Fruit fly (Drosophila melanogaster) whole organism, embryonic: ENCODE results near the gene Usp1.

Source experiments
- CG10267 ChIP-seq: fragments of 200-800 bp; sonication (Bioruptor generic); optimal IDR thresholded peaks from 2 replicates; lab custom pipeline; 2018; ENCODE audit warnings: missing biosample characterization, mild to moderate bottlenecking, missing genetic modification characterization, moderate library complexity
- CG10543 ChIP-seq: fragments of 200-800 bp; sonication (Bioruptor generic); optimal IDR thresholded peaks from 3 replicates; lab custom pipeline; 2017; ENCODE audit warnings: missing biosample characterization, mild to moderate bottlenecking, missing genetic modification characterization, moderate library complexity
- CG10979 ChIP-seq: fragments of 200-800 bp; sonication (Bioruptor generic); optimal IDR thresholded peaks from 2 replicates; lab custom pipeline; 2018; ENCODE audit warnings: missing biosample characterization, mild to moderate bottlenecking, missing genetic modification characterization, moderate library complexity
- CG12236 ChIP-seq: fragments of 200-800 bp; sonication (Bioruptor generic); optimal IDR thresholded peaks from 2 replicates; lab custom pipeline; 2016; ENCODE audit warnings: missing biosample characterization, missing genetic modification characterization
- CG12769 ChIP-seq: fragments of 200-800 bp; sonication (Bioruptor generic); optimal IDR thresholded peaks from 2 replicates; lab custom pipeline; 2019; ENCODE audit warnings: missing biosample characterization, mild to moderate bottlenecking, missing genetic modification characterization, moderate library complexity
- CG13775 ChIP-seq: fragments of 200-800 bp; sonication (Bioruptor generic); optimal IDR thresholded peaks from 3 replicates; lab custom pipeline; 2017; ENCODE audit warnings: missing biosample characterization, mild to moderate bottlenecking, missing genetic modification characterization
- CG14710 ChIP-seq: fragments of 200-800 bp; sonication (Bioruptor generic); optimal IDR thresholded peaks from 3 replicates; lab custom pipeline; 2019; ENCODE audit warnings: missing biosample characterization, mild to moderate bottlenecking, missing genetic modification characterization, moderate library complexity
- CG15601 ChIP-seq: fragments of 200-800 bp; sonication (Bioruptor generic); optimal IDR thresholded peaks from 3 replicates; lab custom pipeline; 2019; ENCODE audit warnings: missing biosample characterization, mild to moderate bottlenecking, missing genetic modification characterization, moderate library complexity
- CG1603 ChIP-seq: fragments of 200-800 bp; sonication (Bioruptor generic); optimal IDR thresholded peaks from 2 replicates; lab custom pipeline; 2019; ENCODE audit warnings: missing biosample characterization, mild to moderate bottlenecking, missing genetic modification characterization, moderate library complexity
- CG17328 ChIP-seq: fragments of 200-800 bp; sonication (Bioruptor generic); IDR thresholded peaks from 2 replicates; pipeline ENCODE4 v1.3.6; 2022; ENCODE audit warnings: missing biosample characterization, missing genetic modification characterization
- CG17359 ChIP-seq: fragments of 200-800 bp; sonication (Bioruptor generic); optimal IDR thresholded peaks from 3 replicates; lab custom pipeline; 2018; ENCODE audit warnings: missing biosample characterization, mild to moderate bottlenecking, missing genetic modification characterization, moderate library complexity
- CG17361 ChIP-seq: fragments of 200-800 bp; sonication (Bioruptor generic); IDR thresholded peaks from 3 replicates; pipeline ENCODE4 v1.3.6; 2022; ENCODE audit warnings: missing biosample characterization, missing genetic modification characterization
- CG30431 ChIP-seq: fragments of 200-800 bp; sonication (Bioruptor generic); optimal IDR thresholded peaks from 2 replicates; lab custom pipeline; 2017; ENCODE audit warnings: missing biosample characterization, missing genetic modification characterization
- CG31441 ChIP-seq: fragments of 200-800 bp; sonication (Bioruptor generic); IDR thresholded peaks from 2 replicates; pipeline ENCODE4 v1.3.6; 2022; ENCODE audit warnings: missing biosample characterization, missing genetic modification characterization
- CG43689 ChIP-seq: fragments of 200-800 bp; sonication (Bioruptor generic); IDR thresholded peaks from 2 replicates; pipeline ENCODE4 v1.3.6; 2022; ENCODE audit warnings: missing biosample characterization, missing genetic modification characterization
- CG6689 ChIP-seq: fragments of 200-800 bp; sonication (Bioruptor generic); IDR thresholded peaks from 2 replicates; pipeline ENCODE4 v1.3.6; 2022; ENCODE audit warnings: missing biosample characterization, missing genetic modification characterization
- CG7556 ChIP-seq: fragments of 200-800 bp; sonication (Bioruptor generic); optimal IDR thresholded peaks from 2 replicates; lab custom pipeline; 2017; ENCODE audit warnings: missing biosample characterization, mild to moderate bottlenecking, missing genetic modification characterization
- CG7987 ChIP-seq: fragments of 200-800 bp; sonication (Bioruptor generic); optimal IDR thresholded peaks from 2 replicates; lab custom pipeline; 2018; ENCODE audit warnings: missing biosample characterization, mild to moderate bottlenecking, missing genetic modification characterization, moderate library complexity
- CG8924 ChIP-seq: fragments of 200-800 bp; optimal IDR thresholded peaks from 3 replicates; lab custom pipeline; 2019; ENCODE audit warnings: missing biosample characterization, mild to moderate bottlenecking, missing genetic modification characterization, moderate library complexity
- CG9437 ChIP-seq: fragments of 200-800 bp; sonication (Bioruptor generic); optimal IDR thresholded peaks from 2 replicates; lab custom pipeline; 2018; ENCODE audit warnings: missing biosample characterization, mild to moderate bottlenecking, missing genetic modification characterization
- CG9932 ChIP-seq: fragments of 200-800 bp; sonication (Bioruptor generic); IDR thresholded peaks from 2 replicates; pipeline ENCODE4 v1.3.6; 2022; ENCODE audit warnings: missing biosample characterization, missing genetic modification characterization
- Camta ChIP-seq: fragments of 200-800 bp; sonication (Bioruptor generic); optimal IDR thresholded peaks from 2 replicates; lab custom pipeline; 2016; ENCODE audit warnings: missing biosample characterization, missing genetic modification characterization
- Chrac-16 ChIP-seq: fragments of 200-800 bp; sonication (Bioruptor generic); optimal IDR thresholded peaks from 3 replicates; lab custom pipeline; 2016; ENCODE audit warnings: missing biosample characterization, missing genetic modification characterization
- CoRest ChIP-seq: fragments of 200-800 bp; sonication (Bioruptor generic); optimal IDR thresholded peaks from 3 replicates; lab custom pipeline; 2018; ENCODE audit warnings: missing biosample characterization, mild to moderate bottlenecking, missing genetic modification characterization, moderate library complexity
- D19A ChIP-seq: fragments of 200-800 bp; optimal IDR thresholded peaks from 3 replicates; lab custom pipeline; 2019; ENCODE audit warnings: missing biosample characterization, mild to moderate bottlenecking, missing genetic modification characterization, moderate library complexity
- Drgx ChIP-seq: fragments of 200-800 bp; sonication (Bioruptor generic); IDR thresholded peaks from 2 replicates; pipeline ENCODE4 v1.3.6; 2022; ENCODE audit warnings: missing biosample characterization, missing genetic modification characterization
- Ets65A ChIP-seq: fragments of 200-800 bp; sonication (Bioruptor generic); peaks from one replicate; lab custom pipeline; 2016; ENCODE audit warnings: missing biosample characterization, missing genetic modification characterization
- Hr78 ChIP-seq, 2 experiments: fragments of 200-800 bp in 1 of 2; fragments of >200 bp in 1 of 2; sonication (Bioruptor generic) in 1 of 2; optimal IDR thresholded peaks; 2 replicates each; lab custom pipeline; 2017 to 2019; ENCODE audit warnings: missing biosample characterization in 2 of 2, missing genetic modification characterization in 2 of 2, mild to moderate bottlenecking in 1 of 2, moderate library complexity in 1 of 2
- Sin3A ChIP-seq: fragments of >200 bp; optimal IDR thresholded peaks from 2 replicates; lab custom pipeline; 2018
- Ssrp ChIP-seq: fragments of 200-800 bp; sonication (Bioruptor generic); optimal IDR thresholded peaks from 2 replicates; lab custom pipeline; 2018; ENCODE audit warnings: missing biosample characterization, mild to moderate bottlenecking, missing genetic modification characterization, moderate library complexity
- Xrp1 ChIP-seq: fragments of 200-800 bp; sonication (Bioruptor generic); IDR thresholded peaks from 2 replicates; pipeline ENCODE4 v1.3.6; 2022; ENCODE audit warnings: missing biosample characterization, missing genetic modification characterization
- ac ChIP-seq: fragments of 200-800 bp; sonication (Bioruptor generic); optimal IDR thresholded peaks from 3 replicates; lab custom pipeline; 2017; ENCODE audit warnings: missing biosample characterization, mild to moderate bottlenecking, missing genetic modification characterization
- bsh ChIP-seq, 2 experiments: fragments of 200-800 bp; sonication (Bioruptor generic); optimal IDR thresholded peaks; 2 replicates each; lab custom pipeline; 2017 to 2018; ENCODE audit warnings: mild to moderate bottlenecking in 2 of 2, missing biosample characterization in 2 of 2, missing genetic modification characterization in 2 of 2, moderate library complexity in 1 of 2
- chif ChIP-seq, 2 experiments: fragments of 200-800 bp; sonication (Bioruptor generic); optimal IDR thresholded peaks; 3 replicates each; lab custom pipeline; 2016; ENCODE audit warnings: missing biosample characterization in 2 of 2, missing genetic modification characterization in 2 of 2
- crol ChIP-seq: fragments of 200-800 bp; sonication (Bioruptor generic); IDR thresholded peaks from 2 replicates; pipeline ENCODE4 v1.3.6; 2022; ENCODE audit warnings: missing biosample characterization, missing genetic modification characterization
- dmrt11E ChIP-seq: fragments of 200-800 bp; sonication (Bioruptor generic); optimal IDR thresholded peaks from 3 replicates; lab custom pipeline; 2018; ENCODE audit warnings: missing biosample characterization, mild to moderate bottlenecking, missing genetic modification characterization, moderate library complexity
- exex ChIP-seq: fragments of 200-800 bp; sonication (Bioruptor generic); optimal IDR thresholded peaks from 4 replicates; lab custom pipeline; 2018; ENCODE audit warnings: missing biosample characterization, mild to moderate bottlenecking, missing genetic modification characterization, moderate library complexity
- grau ChIP-seq: fragments of 200-800 bp; optimal IDR thresholded peaks from 3 replicates; lab custom pipeline; 2019; ENCODE audit warnings: missing biosample characterization, mild to moderate bottlenecking, missing genetic modification characterization, moderate library complexity
- ham ChIP-seq: fragments of 200-800 bp; sonication (Bioruptor generic); IDR thresholded peaks from 2 replicates; pipeline ENCODE4 v1.3.6; 2022; ENCODE audit warnings: missing biosample characterization, missing genetic modification characterization
- hth ChIP-seq: fragments of >200 bp; optimal IDR thresholded peaks from 2 replicates; lab custom pipeline; 2017; ENCODE audit warnings: inconsistent platforms
- kni ChIP-seq: fragments of 200-800 bp; sonication (Bioruptor generic); optimal IDR thresholded peaks from 3 replicates; lab custom pipeline; 2017; ENCODE audit warnings: mild to moderate bottlenecking, missing biosample characterization, missing genetic modification reagents, missing genetic modification characterization
- nom ChIP-seq: fragments of 200-800 bp; sonication (Bioruptor generic); optimal IDR thresholded peaks from 2 replicates; lab custom pipeline; 2017; ENCODE audit warnings: missing biosample characterization, missing genetic modification characterization, mild to moderate bottlenecking, moderate library complexity, missing genetic modification reagents
- phol ChIP-seq: fragments of 200-800 bp; sonication (Bioruptor generic); optimal IDR thresholded peaks from 3 replicates; lab custom pipeline; 2018; ENCODE audit warnings: missing biosample characterization, mild to moderate bottlenecking, missing genetic modification characterization, moderate library complexity
- row ChIP-seq: fragments of 200-800 bp; sonication (Bioruptor generic); IDR thresholded peaks from 3 replicates; pipeline ENCODE4 v1.3.6; 2022; ENCODE audit warnings: missing biosample characterization, missing genetic modification characterization
- sqz ChIP-seq: fragments of 200-800 bp; sonication (Bioruptor generic); optimal IDR thresholded peaks from 3 replicates; lab custom pipeline; 2018; ENCODE audit warnings: missing biosample characterization, mild to moderate bottlenecking, missing genetic modification characterization
- unpg ChIP-seq: fragments of 200-800 bp; sonication (Bioruptor generic); optimal IDR thresholded peaks from 3 replicates; lab custom pipeline; 2018; ENCODE audit warnings: missing biosample characterization, mild to moderate bottlenecking, missing genetic modification characterization, moderate library complexity
- usp ChIP-seq: fragments of >200 bp; optimal IDR thresholded peaks from 2 replicates; lab custom pipeline; 2017; ENCODE audit warnings: missing biosample characterization, missing genetic modification characterization
- zfh1 ChIP-seq: fragments of 200-800 bp; sonication (Bioruptor generic); IDR thresholded peaks from 3 replicates; pipeline ENCODE4 v1.3.6; 2022; ENCODE audit warnings: missing biosample characterization, missing genetic modification characterization

The Usp1 gene

dm6 chr3R:29210542-29211393 lies 18.2 kb upstream of the Usp1 start (continued):
- TF ChIP-seq CG15601 (tag; lab: Kevin White, UChicago) (peak; percentile 4), chif (GFP tag; optimal IDR thresholded peaks at IDR 0.05; lab: Kevin White, UChicago) (peak in 1 of 2 experiments; percentile 5), CG17361 (GFP tag; lab: Robert Waterston, UW) (0 out of 3 replicates have a peak, but pooled peaks have one; percentile 18), CG30431 (GFP tag; lab: Kevin White, UChicago) (peak; percentile 17), CG6689 (GFP tag; lab: Robert Waterston, UW) (peak; percentile 30; the same call in 1 of the 2 replicates), ac (GFP tag; lab: Kevin White, UChicago) (no peak), Ets65A (GFP tag; lab: Kevin White, UChicago) (peak; percentile 9), CG12769 (tag; lab: Kevin White, UChicago) (peak; percentile 93), ham (no peak), dmrt11E (peak; percentile 68), CG17359 (tag; lab: Kevin White, UChicago) (peak; percentile 21), grau (peak; percentile 91), Camta (peak; percentile 4), phol (tag; lab: Kevin White, UChicago) (peak; percentile 38), CG8924 (tag; lab: Kevin White, UChicago) (peak; percentile 5), Ssrp (peak; percentile 10), unpg (GFP tag; lab: Kevin White, UChicago) (peak; percentile 12), kni (GFP tag; lab: Kevin White, UChicago) (peak; percentile 95), CG31441 (GFP tag; lab: Robert Waterston, UW) (peak; percentile 48), usp (GFP tag; lab: Kevin White, UChicago) (no peak), CG7556 (GFP tag; lab: Kevin White, UChicago) (peak; percentile 14), CG17328 (GFP tag; lab: Robert Waterston, UW) (0 out of 2 replicates have a peak, but pooled peaks have one; percentile 35), CG10979 (tag; lab: Kevin White, UChicago) (peak; percentile 37), CG12236 (GFP tag; lab: Kevin White, UChicago) (no peak), CG14710 (peak; percentile 19), CG1603 (tag; lab: Kevin White, UChicago) (peak; percentile 49), Chrac-16 (GFP tag; lab: Kevin White, UChicago) (peak; percentile 22), nom (peak; percentile 86), Sin3A (lab: Kevin White, UChicago) (no peak), CG43689 (GFP tag; lab: Robert Waterston, UW) (no peak), CoRest (peak; percentile 37), Drgx (peak; percentile 71), sqz (peak; percentile 65), CG7987 (GFP tag; lab: Kevin White, UChicago) (no peak), CG10543 (GFP tag; lab: Kevin White, UChicago) (peak; percentile 38), Hr78 (GFP tag; optimal IDR thresholded peaks at IDR 0.05; lab: Kevin White, UChicago) (peak in 1 of 2 experiments; percentile 48), crol (peak; percentile 82), exex (tag; lab: Kevin White, UChicago) (no peak), CG10267 (tag; lab: Kevin White, UChicago) (peak; percentile 15), Xrp1 (GFP tag; lab: Robert Waterston, UW) (peak; percentile 41; the same call in 1 of the 2 replicates), bsh (GFP tag; optimal IDR thresholded peaks at IDR 0.05; lab: Kevin White, UChicago) (peak; percentile 53 to 54), CG9932 (GFP tag; lab: Robert Waterston, UW) (peak; percentile 37), CG13775 (GFP tag; lab: Kevin White, UChicago) (no peak), row (peak; percentile 58), CG9437 (no peak), D19A (peak; percentile 2), zfh1 (GFP tag; lab: Robert Waterston, UW) (0 out of 3 replicates have a peak, but pooled peaks have one; percentile 31), hth (lab: Kevin White, UChicago) (no peak)
